Worm (Caenorhabditis elegans) whole organism, mixed stage, embryonic: ENCODE data around the gene nphp-2.

ENCODE experiments used
- ces-1 ChIP-seq: fragments of 150-350 bp; optimal IDR thresholded peaks from 2 replicates; lab custom pipeline; 2014; ENCODE audit warnings: missing biosample characterization, missing genetic modification reagents, missing genetic modification characterization
- elt-3 ChIP-seq: fragments of 150-350 bp; optimal IDR thresholded peaks from 2 replicates; lab custom pipeline; 2014; ENCODE audit warnings: missing biosample characterization, missing genetic modification characterization
- ham-2 ChIP-seq: fragments of 200-800 bp; sonication (Bioruptor generic); optimal IDR thresholded peaks from 2 replicates; lab custom pipeline; 2018; ENCODE audit warnings: mild to moderate bottlenecking, missing genetic modification characterization, missing compliant biosample characterization
- snpc-4 ChIP-seq: fragments of 150-350 bp; optimal IDR thresholded peaks from 2 replicates; lab custom pipeline; 2014; ENCODE audit warnings: missing biosample characterization, missing genetic modification characterization
- unc-62 ChIP-seq: fragments of 150-350 bp; optimal IDR thresholded peaks from 2 replicates; lab custom pipeline; 2014; ENCODE audit warnings: missing biosample characterization, missing genetic modification reagents, missing genetic modification characterization

ce11 chrV:1864997-1865396 lies 30.6 kb upstream of the nphp-2 start:
- TF ChIP-seq unc-62 (GFP tag; lab: Kevin White, UChicago) (no peak), elt-3 (tag; lab: Kevin White, UChicago) (no peak), ces-1 (no peak), ham-2 (GFP tag; lab: Kevin White, UChicago) (no peak), snpc-4 (no peak)
